Worm (Caenorhabditis elegans): Measurements from ENCODE around the gene lec-6.

The lec-6 gene

ce11 chrIII:595449-595848 is 4.7 kb downstream of the lec-6 start (continued):
- TF ChIP-seq madf-8 (GFP tag; conservative IDR thresholded peaks at IDR 0.05) (no peak), ztf-28 (GFP tag; IDR thresholded peaks at IDR 0.05) (0 out of 2 replicates have a peak, but pooled peaks have one; percentile 36), ztf-18 (tag; optimal IDR thresholded peaks at IDR 0.05) (no peak), nfya-1 (tag; optimal IDR thresholded peaks at IDR 0.05; ENCODE audit: borderline replicate concordance, insufficient read depth) (no peak), nhr-120 (GFP tag; IDR thresholded peaks at IDR 0.05) (no peak)

DNA sequence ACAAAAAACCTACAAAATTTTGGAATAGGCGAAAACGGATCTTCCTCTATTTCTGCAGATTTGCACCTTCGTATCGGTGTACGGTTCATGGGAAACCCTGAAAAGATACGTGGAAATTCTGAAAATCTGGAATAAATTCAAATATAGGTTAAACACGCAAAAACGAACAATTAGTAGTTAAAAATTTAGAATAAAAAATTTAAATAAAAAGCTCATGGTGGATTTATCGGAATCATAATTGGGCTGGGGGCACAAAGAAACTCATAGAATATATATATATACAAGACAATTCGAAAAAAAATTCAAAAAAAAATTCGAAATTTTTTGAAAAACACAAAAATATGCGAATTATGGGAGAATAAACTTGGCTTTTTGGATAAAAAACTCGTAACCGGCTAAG is 13.2 kb downstream of the lec-6 start, which contains the start of gene helq-1:
helq-1 (minus strand) TSS at position 101 of the 400 bp plus-strand sequence.
- TF ChIP-seq ccch-3 (GFP tag; optimal IDR thresholded peaks at IDR 0.05): no peak
- no peak for TF ChIP-seq repo-1 (tag; optimal IDR thresholded peaks at IDR 0.05)
- no peak for TF ChIP-seq F10E7.11 (tag; optimal IDR thresholded peaks at IDR 0.05)
- TF ChIP-seq dox-1 (GFP tag; IDR thresholded peaks at IDR 0.05): no peak
- TF ChIP-seq ama-1 (optimal IDR thresholded peaks at IDR 0.05): no peak
- no peak for TF ChIP-seq ama-1 (GFP tag; optimal IDR thresholded peaks at IDR 0.05)

ce11 chrIII:577467-577866 is 22.7 kb downstream of the lec-6 start, which contains the start of gene gtf-2H5:
gtf-2H5 (minus strand) TSS chrIII:577567.
- TF ChIP-seq F23B12.7 (tag; optimal IDR thresholded peaks at IDR 0.05; ENCODE audit: insufficient read depth) (no peak), Y56A3A.18 (GFP tag; IDR thresholded peaks at IDR 0.05) (no peak), hlh-12 (tag; optimal IDR thresholded peaks at IDR 0.05) (no peak), ceh-79 (tag; optimal IDR thresholded peaks at IDR 0.05) (no peak), madf-8 (GFP tag; conservative IDR thresholded peaks at IDR 0.05) (no peak), mes-4 (tag; optimal IDR thresholded peaks at IDR 0.05) (no peak), rcor-1 (GFP tag; IDR thresholded peaks at IDR 0.05) (no peak), hmg-20 (GFP tag; IDR thresholded peaks at IDR 0.05) (no peak), ztf-25 (GFP tag; IDR thresholded peaks at IDR 0.05) (no peak), C06A6.2 (GFP tag; conservative IDR thresholded peaks at IDR 0.05) (no peak), cebp-1 (GFP tag; IDR thresholded peaks at IDR 0.05) (no peak), cebp-1 (tag; optimal IDR thresholded peaks at IDR 0.05) (no peak), sdz-38 (tag; optimal IDR thresholded peaks at IDR 0.05) (no peak), snpc-4 (GFP tag; optimal IDR thresholded peaks at IDR 0.05) (no peak), snpc-4 (tag; optimal IDR thresholded peaks at IDR 0.05) (no peak), fkh-3 (tag; optimal IDR thresholded peaks at IDR 0.05) (no peak)

ce11 chrIII:576555-576954 is 23.6 kb downstream of the lec-6 start:
- TF ChIP-seq dpff-1 (tag; optimal IDR thresholded peaks at IDR 0.05) (no peak), him-1 (tag; optimal IDR thresholded peaks at IDR 0.05) (peak; percentile 91), repo-1 (tag; optimal IDR thresholded peaks at IDR 0.05) (no peak)

- TF ChIP-seq cebp-1 (GFP tag; IDR thresholded peaks at IDR 0.05) (no peak), cebp-1 (tag; optimal IDR thresholded peaks at IDR 0.05) (no peak), tbp1 (GFP tag; optimal IDR thresholded peaks at IDR 0.05) (no peak), efl-1 (GFP tag; optimal IDR thresholded peaks at IDR 0.05) (no peak), rpc-1 (optimal IDR thresholded peaks at IDR 0.05) (no peak), rpc-1 (tag; optimal IDR thresholded peaks at IDR 0.05) (no peak), Y67H2A.10 (GFP tag; conservative IDR thresholded peaks at IDR 0.05) (no peak), ztf-26 (tag; optimal IDR thresholded peaks at IDR 0.05) (no peak), nhr-179 (tag; optimal IDR thresholded peaks at IDR 0.05) (no peak), lin-40 (tag; optimal IDR thresholded peaks at IDR 0.05) (no peak), Y53F4B.3 (GFP tag; IDR thresholded peaks at IDR 0.05) (no peak), ztf-18 (tag; optimal IDR thresholded peaks at IDR 0.05) (no peak), mxl-1 (tag; optimal IDR thresholded peaks at IDR 0.05) (no peak), ekl-4 (GFP tag; IDR thresholded peaks at IDR 0.05) (no peak), hlh-26 (GFP tag; conservative IDR thresholded peaks at IDR 0.05) (no peak), attf-6 (GFP tag; IDR thresholded peaks at IDR 0.05) (no peak), akir-1 (GFP tag; optimal IDR thresholded peaks at IDR 0.05) (no peak), ccch-3 (GFP tag; optimal IDR thresholded peaks at IDR 0.05) (no peak), gei-17 (GFP tag; optimal IDR thresholded peaks at IDR 0.05) (no peak)
Observed at ce11 chrIII:568815-569214, 31.4 kb downstream of the lec-6 start.
